Worm (Caenorhabditis elegans) whole organism, L2 larva: Measurements from ENCODE around the gene ets-8.

ENCODE experiments used
- ZK546.5 ChIP-seq: sonication (generic microtip); optimal IDR thresholded peaks from 2 replicates; lab custom pipeline; 2017; ENCODE audit warnings: missing biosample characterization, missing genetic modification characterization
- aly-2 ChIP-seq: fragments of 150-350 bp; optimal IDR thresholded peaks from 2 replicates; lab custom pipeline; 2014; ENCODE audit warnings: missing biosample characterization, missing genetic modification characterization
- blmp-1 ChIP-seq: sonication (generic microtip); optimal IDR thresholded peaks from 2 replicates; lab custom pipeline; 2017; ENCODE audit warnings: missing genetic modification characterization, mild to moderate bottlenecking, missing compliant biosample characterization, antibody characterized with exemption, moderate library complexity; ENCODE audit not compliant: insufficient read depth
- elt-1 ChIP-seq: fragments of 150-350 bp; optimal IDR thresholded peaks from 2 replicates; lab custom pipeline; 2014; ENCODE audit warnings: missing biosample characterization, missing genetic modification characterization
- fos-1 ChIP-seq: fragments of 150-350 bp; optimal IDR thresholded peaks from 2 replicates; lab custom pipeline; 2014; ENCODE audit warnings: missing biosample characterization, missing genetic modification characterization
- lsy-2 ChIP-seq, 2 experiments: fragments of 150-350 bp in 1 of 2; sonication (generic microtip) in 1 of 2; optimal IDR thresholded peaks; 2 replicates each; lab custom pipeline; 2014 to 2017; ENCODE audit warnings: missing biosample characterization in 2 of 2, missing genetic modification characterization in 2 of 2
- nhr-12 ChIP-seq: fragments of 150-350 bp; optimal IDR thresholded peaks from 2 replicates; lab custom pipeline; 2014; ENCODE audit warnings: missing biosample characterization, missing genetic modification characterization
- nhr-25 ChIP-seq: fragments of 150-350 bp; sonication (generic microtip); optimal IDR thresholded peaks from 3 replicates; lab custom pipeline; 2014; ENCODE audit warnings: missing biosample characterization, missing genetic modification characterization
- sem-4 ChIP-seq: fragments of 150-350 bp; optimal IDR thresholded peaks from 2 replicates; lab custom pipeline; 2014; ENCODE audit warnings: missing biosample characterization, missing genetic modification reagents, missing genetic modification characterization
- ztf-11 ChIP-seq: sonication (generic microtip); optimal IDR thresholded peaks from 2 replicates; lab custom pipeline; 2017; ENCODE audit warnings: missing biosample characterization, missing genetic modification characterization

ce11 chrIV:1174411-1174810, 14.1 kb upstream of the ets-8 start:
- TF ChIP-seq ztf-11 (tag; lab: Kevin White, UChicago) (no peak), sem-4 (tag; lab: Kevin White, UChicago) (no peak), ZK546.5 (tag; lab: Kevin White, UChicago) (no peak), nhr-12 (tag; lab: Kevin White, UChicago) (no peak), aly-2 (no peak), nhr-25 (tag; lab: Kevin White, UChicago) (no peak), elt-1 (no peak), blmp-1 (no peak), lsy-2 (tag; optimal IDR thresholded peaks at IDR 0.05; lab: Kevin White, UChicago) (no peak), fos-1 (tag; lab: Kevin White, UChicago) (no peak)
